Worm (Caenorhabditis elegans) whole organism, L1 larva: Measurements from ENCODE around the gene Y94H6A.2.

Experiments
- C04F5.9 ChIP-seq: sonication (generic microtip); optimal IDR thresholded peaks from 2 replicates; lab custom pipeline; 2016; ENCODE audit warnings: missing genetic modification characterization, missing compliant biosample characterization
- F16B12.6 ChIP-seq: fragments of 150-350 bp; optimal IDR thresholded peaks from 2 replicates; lab custom pipeline; 2014; ENCODE audit warnings: missing biosample characterization, missing genetic modification characterization
- aly-2 ChIP-seq: fragments of 150-350 bp; optimal IDR thresholded peaks from 2 replicates; lab custom pipeline; 2014; ENCODE audit warnings: missing biosample characterization, missing genetic modification characterization
- blmp-1 ChIP-seq: fragments of 150-350 bp; optimal IDR thresholded peaks from 2 replicates; lab custom pipeline; 2014; ENCODE audit warnings: missing biosample characterization, missing genetic modification characterization
- ceh-8 ChIP-seq: fragments of 200-800 bp; sonication (Bioruptor generic); optimal IDR thresholded peaks from 2 replicates; lab custom pipeline; 2018; ENCODE audit warnings: mild to moderate bottlenecking, missing genetic modification characterization, moderate library complexity, missing compliant biosample characterization
- ceh-82 ChIP-seq, 3 experiments: fragments of 150-350 bp in 1 of 3; sonication (generic microtip) in 2 of 3; optimal IDR thresholded peaks; 2 replicates each; lab custom pipeline; 2014 to 2017; ENCODE audit warnings: missing biosample characterization in 3 of 3, missing genetic modification characterization in 3 of 3
- ceh-88 ChIP-seq: fragments of 200-800 bp; sonication (Bioruptor generic); IDR thresholded peaks from 2 replicates; pipeline ENCODE4 v1.3.6; 2022; ENCODE audit warnings: missing genetic modification characterization, missing compliant biosample characterization
- ceh-90 ChIP-seq: sonication (generic microtip); optimal IDR thresholded peaks from 2 replicates; lab custom pipeline; 2016; ENCODE audit warnings: missing genetic modification characterization, missing compliant biosample characterization
- ces-1 ChIP-seq: fragments of 150-350 bp; optimal IDR thresholded peaks from 2 replicates; lab custom pipeline; 2014; ENCODE audit warnings: missing biosample characterization, missing genetic modification reagents, missing genetic modification characterization
- dpl-1 ChIP-seq, 3 experiments: fragments of 150-350 bp in 2 of 3; sonication (generic microtip) in 1 of 3; optimal IDR thresholded peaks; 2 replicates each; lab custom pipeline; 2014 to 2017; ENCODE audit warnings: missing biosample characterization in 3 of 3, missing genetic modification characterization in 3 of 3, missing genetic modification reagents in 3 of 3
- efl-1 ChIP-seq, 4 experiments: fragments of 150-350 bp; optimal IDR thresholded peaks in 3 of 4; peaks in 1 of 4; 1 replicate in 1 of 4; 2 replicates in 3 of 4; lab custom pipeline; 2014; ENCODE audit warnings: missing biosample characterization in 2 of 4, missing genetic modification characterization in 2 of 4, missing genetic modification reagents in 2 of 4
- egl-13 ChIP-seq: sonication (generic microtip); optimal IDR thresholded peaks from 2 replicates; lab custom pipeline; 2016; ENCODE audit warnings: missing genotype, missing genetic modification reagents, missing genetic modification characterization, missing compliant biosample characterization
- elt-2 ChIP-seq: sonication (generic microtip); optimal IDR thresholded peaks from 2 replicates; lab custom pipeline; 2016; ENCODE audit warnings: missing genetic modification characterization, mild to moderate bottlenecking, inconsistent platforms, missing compliant biosample characterization, missing genetic modification reagents
- elt-3 ChIP-seq, 6 experiments: fragments of 150-350 bp in 1 of 6; sonication (generic microtip); optimal IDR thresholded peaks; 2 replicates each; lab custom pipeline; 2017 to 2018; ENCODE audit warnings: missing biosample characterization in 6 of 6, missing genetic modification characterization in 6 of 6, inconsistent platforms in 1 of 6
- fkh-8 ChIP-seq: sonication (generic microtip); optimal IDR thresholded peaks from 2 replicates; lab custom pipeline; 2016; ENCODE audit warnings: mild to moderate bottlenecking, missing genetic modification characterization, missing compliant biosample characterization
- hlh-17 ChIP-seq: fragments of 200-800 bp; sonication (Bioruptor generic); optimal IDR thresholded peaks from 2 replicates; lab custom pipeline; 2018; ENCODE audit warnings: missing genetic modification characterization, mild to moderate bottlenecking, missing compliant biosample characterization, moderate library complexity, borderline replicate concordance
- irx-1 ChIP-seq: sonication (generic microtip); optimal IDR thresholded peaks from 2 replicates; lab custom pipeline; 2016; ENCODE audit warnings: missing genetic modification characterization, missing compliant biosample characterization
- isw-1 ChIP-seq: fragments of 200-800 bp; sonication (Bioruptor generic); IDR thresholded peaks from 2 replicates; pipeline ENCODE4 v1.3.6; 2022; ENCODE audit warnings: missing genetic modification characterization, missing compliant biosample characterization
- lin-13 ChIP-seq: fragments of 150-350 bp; optimal IDR thresholded peaks from 2 replicates; lab custom pipeline; 2014; ENCODE audit warnings: missing biosample characterization, missing genetic modification reagents, missing genetic modification characterization
- lin-14 ChIP-seq: fragments of 200-800 bp; sonication (Bioruptor generic); optimal IDR thresholded peaks from 2 replicates; lab custom pipeline; 2018; ENCODE audit warnings: mild to moderate bottlenecking, missing genetic modification characterization, moderate library complexity, missing compliant biosample characterization
- lin-35 ChIP-seq, 2 experiments: fragments of 150-350 bp; optimal IDR thresholded peaks; 2 replicates each; lab custom pipeline; 2014; ENCODE audit warnings: missing biosample characterization in 2 of 2, missing genetic modification characterization in 2 of 2, missing genetic modification reagents in 2 of 2
- lir-3 ChIP-seq: sonication (generic microtip); optimal IDR thresholded peaks from 2 replicates; lab custom pipeline; 2016; ENCODE audit warnings: mild to moderate bottlenecking, missing genetic modification characterization, moderate library complexity, missing compliant biosample characterization; ENCODE audit not compliant: poor library complexity
- lsy-2 ChIP-seq, 2 experiments: fragments of 150-350 bp; optimal IDR thresholded peaks; 2 replicates each; lab custom pipeline; 2014; ENCODE audit warnings: missing biosample characterization in 2 of 2, missing genetic modification characterization in 2 of 2
- mdl-1 ChIP-seq, 2 experiments: fragments of 150-350 bp; optimal IDR thresholded peaks; 2 replicates each; lab custom pipeline; 2014 to 2017; ENCODE audit warnings: missing biosample characterization in 2 of 2, missing genetic modification characterization in 2 of 2, inconsistent platforms in 1 of 2
- mef-2 ChIP-seq: fragments of 150-350 bp; optimal IDR thresholded peaks from 2 replicates; lab custom pipeline; 2014; ENCODE audit warnings: missing biosample characterization, missing genetic modification characterization
- nhr-19 ChIP-seq: fragments of 200-800 bp; sonication (Bioruptor generic); conservative IDR thresholded peaks from 2 replicates; pipeline ENCODE4 v1.3.6; 2022; ENCODE audit warnings: missing genetic modification characterization, missing compliant biosample characterization
- nhr-20 ChIP-seq: sonication (generic microtip); optimal IDR thresholded peaks from 2 replicates; lab custom pipeline; 2016; ENCODE audit warnings: mild to moderate bottlenecking, missing genetic modification characterization, missing compliant biosample characterization
- nhr-47 ChIP-seq: sonication (generic microtip); optimal IDR thresholded peaks from 2 replicates; lab custom pipeline; 2016; ENCODE audit warnings: mild to moderate bottlenecking, missing genetic modification characterization, moderate library complexity, missing compliant biosample characterization
- nhr-71 ChIP-seq: sonication (generic microtip); optimal IDR thresholded peaks from 2 replicates; lab custom pipeline; 2016; ENCODE audit warnings: mild to moderate bottlenecking, missing genetic modification characterization, moderate library complexity, missing compliant biosample characterization
- nhr-84 ChIP-seq: sonication (generic microtip); optimal IDR thresholded peaks from 2 replicates; lab custom pipeline; 2017; ENCODE audit warnings: missing biosample characterization, missing genetic modification characterization
- nhr-85 ChIP-seq: sonication (generic microtip); peaks from one replicate; lab custom pipeline; 2016; ENCODE audit warnings: missing genetic modification characterization, inconsistent platforms, missing compliant biosample characterization
- nhr-90 ChIP-seq: sonication (generic microtip); optimal IDR thresholded peaks from 2 replicates; lab custom pipeline; 2016; ENCODE audit warnings: mild to moderate bottlenecking, missing genetic modification characterization, missing compliant biosample characterization; ENCODE audit not compliant: poor library complexity
- pag-3 ChIP-seq: sonication (generic microtip); optimal IDR thresholded peaks from 2 replicates; lab custom pipeline; 2017; ENCODE audit warnings: missing genetic modification characterization, mild to moderate bottlenecking, missing compliant biosample characterization, antibody characterized with exemption, borderline replicate concordance; ENCODE audit not compliant: insufficient read depth
- pax-3 ChIP-seq: fragments of 200-800 bp; sonication (Bioruptor generic); optimal IDR thresholded peaks from 2 replicates; lab custom pipeline; 2018; ENCODE audit warnings: mild to moderate bottlenecking, missing genetic modification characterization, moderate library complexity, missing compliant biosample characterization
- pqm-1 ChIP-seq: sonication (generic microtip); optimal IDR thresholded peaks from 3 replicates; lab custom pipeline; 2017; ENCODE audit warnings: missing biosample characterization, missing genetic modification characterization
- rnt-1 ChIP-seq: sonication (generic microtip); optimal IDR thresholded peaks from 2 replicates; lab custom pipeline; 2016; ENCODE audit warnings: mild to moderate bottlenecking, missing genetic modification characterization, moderate library complexity, missing compliant biosample characterization
- skn-1 ChIP-seq: fragments of 150-350 bp; optimal IDR thresholded peaks from 2 replicates; lab custom pipeline; 2014; ENCODE audit warnings: missing biosample characterization, missing genetic modification characterization
- snpc-4 ChIP-seq: fragments of 150-350 bp; optimal IDR thresholded peaks from 2 replicates; lab custom pipeline; 2014; ENCODE audit warnings: missing biosample characterization, missing genetic modification characterization
- snu-23 ChIP-seq: sonication (generic microtip); optimal IDR thresholded peaks from 2 replicates; lab custom pipeline; 2016; ENCODE audit warnings: missing genetic modification characterization, missing compliant biosample characterization
- sox-4 ChIP-seq: sonication (generic microtip); optimal IDR thresholded peaks from 2 replicates; lab custom pipeline; 2016; ENCODE audit warnings: missing genetic modification characterization, missing compliant biosample characterization
- sup-37 ChIP-seq: fragments of 200-800 bp; sonication (Bioruptor generic); optimal IDR thresholded peaks from 2 replicates; lab custom pipeline; 2018; ENCODE audit warnings: mild to moderate bottlenecking, missing genetic modification characterization, missing compliant biosample characterization
- tlp-1 ChIP-seq: fragments of 150-350 bp; optimal IDR thresholded peaks from 2 replicates; lab custom pipeline; 2014; ENCODE audit warnings: missing biosample characterization, missing genetic modification characterization
- unc-30 ChIP-seq: sonication (generic microtip); optimal IDR thresholded peaks from 2 replicates; lab custom pipeline; 2017; ENCODE audit warnings: missing biosample characterization, missing genetic modification characterization
- vab-15 ChIP-seq: sonication (generic microtip); optimal IDR thresholded peaks from 2 replicates; lab custom pipeline; 2017; ENCODE audit warnings: missing genotype, mild to moderate bottlenecking, missing genetic modification characterization, missing compliant biosample characterization
- xbp-1 ChIP-seq: sonication (generic microtip); optimal IDR thresholded peaks from 2 replicates; lab custom pipeline; 2016; ENCODE audit warnings: missing genetic modification characterization, missing compliant biosample characterization
- ztf-11 ChIP-seq, 2 experiments: sonication (generic microtip); optimal IDR thresholded peaks; 2 replicates each; lab custom pipeline; 2016 to 2017; ENCODE audit warnings: missing genetic modification characterization in 2 of 2, missing biosample characterization in 1 of 2, missing compliant biosample characterization in 1 of 2

Gene Y94H6A.2

ce11 chrIV:2703927-2704401, 26.1 kb upstream of the Y94H6A.2 start, which contains the start of gene Y94H6A.5 (continued):
- TF ChIP-seq F16B12.6 (tag; lab: Kevin White, UChicago) = peak; percentile 92
- TF ChIP-seq dpl-1 (GFP tag; optimal IDR thresholded peaks at IDR 0.05; lab: Kevin White, UChicago) = peak; percentile 31 to 65 (median 37)
- no peak for TF ChIP-seq pqm-1
- peak in 2 of 3 experiments; percentile 23 to 59 for TF ChIP-seq ceh-82 (tag; optimal IDR thresholded peaks at IDR 0.05; lab: Kevin White, UChicago)
- no peak for TF ChIP-seq elt-2 (tag; lab: Kevin White, UChicago)
- TF ChIP-seq sup-37 = no peak
- peak in 1 of 2 experiments; percentile 43 for TF ChIP-seq mdl-1 (tag; optimal IDR thresholded peaks at IDR 0.05; lab: Kevin White, UChicago)
- peak; percentile 42; the same call in 1 of the 2 replicates for TF ChIP-seq isw-1 (GFP tag; lab: Robert Waterston, UW)
- no peak for TF ChIP-seq mef-2 (tag; lab: Kevin White, UChicago)
- TF ChIP-seq ces-1 (GFP tag; lab: Kevin White, UChicago) = no peak
- peak; percentile 40 for TF ChIP-seq lin-13
- TF ChIP-seq C04F5.9 (tag; lab: Kevin White, UChicago) = no peak
- TF ChIP-seq nhr-47 (tag; lab: Kevin White, UChicago) = peak; percentile 56
- no peak for TF ChIP-seq egl-13 (tag; lab: Kevin White, UChicago)
- peak; percentile 55 for TF ChIP-seq fkh-8 (tag; lab: Kevin White, UChicago)
- TF ChIP-seq lin-35 (GFP tag; optimal IDR thresholded peaks at IDR 0.05; lab: Kevin White, UChicago) = peak; percentile 51 to 72
- no peak for TF ChIP-seq hlh-17
- peak; percentile 57 for TF ChIP-seq snu-23 (GFP tag; lab: Kevin White, UChicago)
- peak; percentile 33 for TF ChIP-seq xbp-1 (tag; lab: Kevin White, UChicago)
- TF ChIP-seq lin-14 = no peak
- no peak for TF ChIP-seq nhr-20 (tag; lab: Kevin White, UChicago)
- peak; percentile 19 for TF ChIP-seq nhr-85 (tag; lab: Kevin White, UChicago)
- peak; percentile 90 to 98 for TF ChIP-seq lsy-2 (tag; optimal IDR thresholded peaks at IDR 0.05; lab: Kevin White, UChicago)
- TF ChIP-seq nhr-19 (GFP tag; lab: Robert Waterston, UW) = 0 out of 2 replicates have a peak, but pooled peaks have one; percentile 6
- TF ChIP-seq blmp-1 = peak; percentile 33
- peak; percentile 57 for TF ChIP-seq skn-1 (tag; lab: Kevin White, UChicago)
- TF ChIP-seq vab-15 = no peak
- TF ChIP-seq aly-2 = no peak
- TF ChIP-seq elt-3 (tag; optimal IDR thresholded peaks at IDR 0.05; lab: Kevin White, UChicago) = no peak
- TF ChIP-seq tlp-1 (tag; lab: Kevin White, UChicago) = no peak
- no peak for TF ChIP-seq pax-3 (tag; lab: Kevin White, UChicago)
- TF ChIP-seq nhr-71 (tag; lab: Kevin White, UChicago) = no peak
- TF ChIP-seq sox-4 = no peak
- peak; percentile 0 for TF ChIP-seq irx-1 (tag; lab: Kevin White, UChicago)
- TF ChIP-seq ceh-88 (GFP tag; lab: Robert Waterston, UW) = peak; percentile 51; the same call in 1 of the 2 replicates
- TF ChIP-seq lir-3 (tag; lab: Kevin White, UChicago) = no peak
- peak; percentile 29 for TF ChIP-seq nhr-90 (tag; lab: Kevin White, UChicago)
- no peak for TF ChIP-seq nhr-84 (tag; lab: Kevin White, UChicago)

- TF ChIP-seq ceh-90 (tag; lab: Kevin White, UChicago) (peak; percentile 32), nhr-85 (tag; lab: Kevin White, UChicago) (peak; percentile 68), rnt-1 (tag; lab: Kevin White, UChicago) (peak; percentile 10), snpc-4 (tag; lab: Kevin White, UChicago) (no peak), unc-30 (tag; lab: Kevin White, UChicago) (no peak), efl-1 (optimal IDR thresholded peaks at IDR 0.05; lab: Kevin White, UChicago) (no peak), efl-1 (GFP tag; optimal IDR thresholded peaks at IDR 0.05 in 1 of 2; lab: Kevin White, UChicago) (peak in 1 of 2 experiments; percentile 5), pag-3 (tag; lab: Kevin White, UChicago) (no peak), ceh-8 (GFP tag; lab: Kevin White, UChicago) (no peak), ztf-11 (tag; optimal IDR thresholded peaks at IDR 0.05; lab: Kevin White, UChicago) (peak in 1 of 2 experiments; percentile 10)
Observed at ce11 chrIV:2705675-2706074, 24.4 kb upstream of the Y94H6A.2 start.
